Worm (Caenorhabditis elegans): Measurements from ENCODE around the gene tag-325.
A peak's percentile ranks its signal among the peaks of the same experiment; 100 is the strongest.

Gene tag-325

DNA sequence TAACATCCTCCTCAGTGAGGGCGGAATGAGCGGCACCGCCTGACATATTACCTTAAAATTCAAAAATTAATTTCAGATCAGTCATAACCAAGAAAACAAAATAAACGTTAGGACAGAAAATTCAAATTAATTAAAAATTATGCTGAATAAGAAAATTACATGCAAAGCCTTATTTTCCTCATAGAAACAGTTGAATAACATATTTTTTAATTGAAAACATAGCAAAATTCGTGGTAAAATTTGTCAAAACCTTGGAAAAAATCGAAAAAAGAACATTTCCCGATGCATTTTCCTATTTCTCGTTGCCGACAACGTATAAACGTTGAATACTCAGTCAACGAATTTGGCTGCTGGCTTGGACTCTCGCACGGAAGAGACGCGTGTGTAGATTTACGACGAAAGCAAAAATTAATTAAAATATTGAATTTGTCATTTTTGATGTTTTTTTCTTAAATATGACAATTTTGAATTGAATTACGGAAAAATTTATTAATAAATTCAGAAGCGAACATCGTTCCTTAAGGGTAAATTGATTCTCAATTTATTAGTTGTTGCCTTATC, 42.6 kb upstream of the tag-325 start, which contains the start of the genes rps-0 and rbg-3:
rps-0 (minus strand) TSS at position 51 of the 561 bp plus-strand sequence.
rbg-3 (plus strand) TSS at position 424 of the 561 bp plus-strand sequence.
- peak; percentile 77 for TF ChIP-seq pbrm-1 (GFP tag; IDR thresholded peaks at IDR 0.05)
- peak; percentile 57; the same call in 1 of the 2 replicates for TF ChIP-seq Y67H2A.10 (GFP tag; conservative IDR thresholded peaks at IDR 0.05)
- no peak for TF ChIP-seq chd-7 (tag; optimal IDR thresholded peaks at IDR 0.05)
- TF ChIP-seq rec-8 (tag; optimal IDR thresholded peaks at IDR 0.05): no peak
- no peak for TF ChIP-seq egrh-3 (GFP tag; IDR thresholded peaks at IDR 0.05)
- TF ChIP-seq Y56A3A.18 (GFP tag; IDR thresholded peaks at IDR 0.05): no peak
- no peak for TF ChIP-seq ceh-79 (tag; optimal IDR thresholded peaks at IDR 0.05)
- peak; percentile 40 for TF ChIP-seq him-1 (tag; optimal IDR thresholded peaks at IDR 0.05)
- TF ChIP-seq nhr-120 (GFP tag; IDR thresholded peaks at IDR 0.05): no peak
- peak; percentile 82 for TF ChIP-seq madf-6 (GFP tag; IDR thresholded peaks at IDR 0.05)
- TF ChIP-seq nfyb-1 (GFP tag; IDR thresholded peaks at IDR 0.05): peak; percentile 86
- no peak for TF ChIP-seq ztf-22 (GFP tag; optimal IDR thresholded peaks at IDR 0.05)
- no peak for TF ChIP-seq sdz-38 (tag; optimal IDR thresholded peaks at IDR 0.05)
- no peak for TF ChIP-seq repo-1 (tag; optimal IDR thresholded peaks at IDR 0.05)
- no peak for TF ChIP-seq T07F8.4 (tag; optimal IDR thresholded peaks at IDR 0.05)
- TF ChIP-seq cebp-1 (GFP tag; IDR thresholded peaks at IDR 0.05): no peak
- TF ChIP-seq cebp-1 (tag; optimal IDR thresholded peaks at IDR 0.05): peak; percentile 80
- peak; percentile 74; the same call in 1 of the 2 replicates for TF ChIP-seq B0019.2 (GFP tag; conservative IDR thresholded peaks at IDR 0.05)
- peak; percentile 42 for TF ChIP-seq madf-8 (GFP tag; conservative IDR thresholded peaks at IDR 0.05)
- TF ChIP-seq F23B12.7 (tag; optimal IDR thresholded peaks at IDR 0.05; ENCODE audit: insufficient read depth): peak; percentile 94
- TF ChIP-seq T26A5.8 (tag; optimal IDR thresholded peaks at IDR 0.05): no peak
- 0 out of 2 replicates have a peak, but pooled peaks have one; percentile 36 for TF ChIP-seq madf-3 (GFP tag; IDR thresholded peaks at IDR 0.05)
- TF ChIP-seq ztf-26 (tag; optimal IDR thresholded peaks at IDR 0.05): peak; percentile 20
- no peak for TF ChIP-seq rpc-1 (optimal IDR thresholded peaks at IDR 0.05)
- no peak for TF ChIP-seq rpc-1 (tag; optimal IDR thresholded peaks at IDR 0.05)
- TF ChIP-seq ama-1 (optimal IDR thresholded peaks at IDR 0.05): no peak
- TF ChIP-seq ama-1 (GFP tag; optimal IDR thresholded peaks at IDR 0.05): no peak
- peak; percentile 79 for TF ChIP-seq D2030.7 (GFP tag; IDR thresholded peaks at IDR 0.05)
- TF ChIP-seq unc-130 (GFP tag; optimal IDR thresholded peaks at IDR 0.05): peak; percentile 44
- peak; percentile 87 for TF ChIP-seq dox-1 (GFP tag; IDR thresholded peaks at IDR 0.05)
- TF ChIP-seq zfh-2 (GFP tag; conservative IDR thresholded peaks at IDR 0.05): no peak
- no peak for TF ChIP-seq B0035.1 (tag; optimal IDR thresholded peaks at IDR 0.05)
- TF ChIP-seq F49E8.2 (tag; optimal IDR thresholded peaks at IDR 0.05; ENCODE audit: insufficient read depth): peak; percentile 74
- TF ChIP-seq cebp-2 (GFP tag; IDR thresholded peaks at IDR 0.05): no peak
- peak; percentile 85 for TF ChIP-seq lin-40 (tag; optimal IDR thresholded peaks at IDR 0.05)
- 0 out of 2 replicates have a peak, but pooled peaks have one; percentile 35 for TF ChIP-seq B0336.3 (GFP tag; IDR thresholded peaks at IDR 0.05)
- peak; percentile 49 for TF ChIP-seq K12H6.12 (tag; optimal IDR thresholded peaks at IDR 0.05)
- TF ChIP-seq mes-4 (tag; optimal IDR thresholded peaks at IDR 0.05): no peak
- TF ChIP-seq F57C9.4 (tag; optimal IDR thresholded peaks at IDR 0.05): no peak
- no peak for TF ChIP-seq ztf-3 (GFP tag; optimal IDR thresholded peaks at IDR 0.05)
- no peak for TF ChIP-seq hmg-20 (GFP tag; IDR thresholded peaks at IDR 0.05)
- no peak for TF ChIP-seq unc-62 (GFP tag; optimal IDR thresholded peaks at IDR 0.05)
- no peak for TF ChIP-seq let-526 (GFP tag; IDR thresholded peaks at IDR 0.05)
- TF ChIP-seq aptf-2 (GFP tag; conservative IDR thresholded peaks at IDR 0.05): no peak
- no peak for TF ChIP-seq atf-7 (tag; optimal IDR thresholded peaks at IDR 0.05)
- TF ChIP-seq dpff-1 (tag; optimal IDR thresholded peaks at IDR 0.05): no peak
- TF ChIP-seq nhr-27 (tag; optimal IDR thresholded peaks at IDR 0.05): no peak
- peak; percentile 68 for TF ChIP-seq lsl-1 (GFP tag; optimal IDR thresholded peaks at IDR 0.05)
- TF ChIP-seq F57A8.1 (GFP tag; optimal IDR thresholded peaks at IDR 0.05): no peak
- no peak for TF ChIP-seq ceh-58 (GFP tag; IDR thresholded peaks at IDR 0.05)

Data from whole organism, young adult.